Worm (Caenorhabditis elegans): ENCODE results near the gene mks-2.

- TF ChIP-seq skn-1 (tag; optimal IDR thresholded peaks at IDR 0.05) (no peak), fkh-8 (tag; optimal IDR thresholded peaks at IDR 0.05) (no peak), snu-23 (GFP tag; optimal IDR thresholded peaks at IDR 0.05) (no peak), elt-2 (tag; optimal IDR thresholded peaks at IDR 0.05) (no peak), lin-13 (GFP tag; optimal IDR thresholded peaks at IDR 0.05) (no peak), nhr-77 (tag; optimal IDR thresholded peaks at IDR 0.05) (no peak), zag-1 (tag; optimal IDR thresholded peaks at IDR 0.05) (no peak), fos-1 (tag; optimal IDR thresholded peaks at IDR 0.05) (no peak)
Measured at ce11 chrII:6222558-6222957, 3.3 kb upstream of the mks-2 start, which contains the start of gene C30B5.6.
